Fruit fly (Drosophila melanogaster): ENCODE measurements around the gene CG14546.

CG14546 gene

dm6 chr3R:25880198-25880970 lies 42.0 kb downstream of the CG14546 start (continued):
- peak; percentile 43 to 54 for TF ChIP-seq Trl (optimal IDR thresholded peaks at IDR 0.05)
- no peak for TF ChIP-seq Trl (GFP tag; optimal IDR thresholded peaks at IDR 0.05)
- no peak for TF ChIP-seq Lim3 (GFP tag; IDR thresholded peaks at IDR 0.05)
- no peak for TF ChIP-seq Lhr (GFP tag; optimal IDR thresholded peaks at IDR 0.05)
- TF ChIP-seq CG32767 (GFP tag; IDR thresholded peaks at IDR 0.05) = peak; percentile 67; the same call in 1 of the 2 replicates
- no peak for TF ChIP-seq CG15696 (tag; optimal IDR thresholded peaks at IDR 0.05)
- peak; percentile 49 for TF ChIP-seq PHDP (tag; optimal IDR thresholded peaks at IDR 0.05)
- no peak for TF ChIP-seq Dll (GFP tag; IDR thresholded peaks at IDR 0.05; ENCODE audit: partially characterized antibody)
- TF ChIP-seq dm (GFP tag; optimal IDR thresholded peaks at IDR 0.05) = peak; percentile 33
- peak; percentile 63 for TF ChIP-seq nmo (GFP tag; optimal IDR thresholded peaks at IDR 0.05)
- TF ChIP-seq CG8290 (GFP tag; optimal IDR thresholded peaks at IDR 0.05) = no peak
- peak in 1 of 2 experiments; percentile 27 for TF ChIP-seq CG8290 (tag; optimal IDR thresholded peaks at IDR 0.05)
- TF ChIP-seq C15 (GFP tag; IDR thresholded peaks at IDR 0.05) = no peak
- TF ChIP-seq CG10979 (tag; optimal IDR thresholded peaks at IDR 0.05) = peak; percentile 70
- no peak for TF ChIP-seq ham (GFP tag; IDR thresholded peaks at IDR 0.05)
- TF ChIP-seq CG2120 (GFP tag; optimal IDR thresholded peaks at IDR 0.05) = peak; percentile 51
- TF ChIP-seq Atf6 (GFP tag; IDR thresholded peaks at IDR 0.05) = no peak; the same call in 1 of the 2 replicates
- TF ChIP-seq CG15269 (tag; optimal IDR thresholded peaks at IDR 0.05) = peak; percentile 59
- TF ChIP-seq CG4360 (GFP tag; IDR thresholded peaks at IDR 0.05) = peak; percentile 99
- no peak for TF ChIP-seq kah (GFP tag; optimal IDR thresholded peaks at IDR 0.05)
- TF ChIP-seq seq (GFP tag; IDR thresholded peaks at IDR 0.05) = no peak
- peak; percentile 51 for TF ChIP-seq CG6854 (GFP tag; optimal IDR thresholded peaks at IDR 0.05)
- TF ChIP-seq Hmx (GFP tag; optimal IDR thresholded peaks at IDR 0.05) = no peak
- no peak for TF ChIP-seq Mes4 (GFP tag; optimal IDR thresholded peaks at IDR 0.05)
- peak; percentile 27 for TF ChIP-seq caup (GFP tag; optimal IDR thresholded peaks at IDR 0.05; ENCODE audit: severe bottlenecking)
- TF ChIP-seq HmgD (GFP tag; optimal IDR thresholded peaks at IDR 0.05) = peak; percentile 16
- TF ChIP-seq Oli (tag; optimal IDR thresholded peaks at IDR 0.05) = peak; percentile 47
- peak; percentile 26; the same call in 1 of the 2 replicates for TF ChIP-seq Rfx (GFP tag; IDR thresholded peaks at IDR 0.05)
- peak; percentile 26 for TF ChIP-seq odd (GFP tag; optimal IDR thresholded peaks at IDR 0.05)
- TF ChIP-seq CG12744 (GFP tag; optimal IDR thresholded peaks at IDR 0.05) = no peak
- TF ChIP-seq Usf (GFP tag; optimal IDR thresholded peaks at IDR 0.05) = peak; percentile 4
- TF ChIP-seq CG30431 (GFP tag; optimal IDR thresholded peaks at IDR 0.05) = peak; percentile 11
- no peak for TF ChIP-seq CG12104 (GFP tag; optimal IDR thresholded peaks at IDR 0.05)
- peak; percentile 37 for TF ChIP-seq Nf-YB (GFP tag; optimal IDR thresholded peaks at IDR 0.05)
- TF ChIP-seq fd64A (GFP tag; optimal IDR thresholded peaks at IDR 0.05) = no peak
- peak; percentile 72 for TF ChIP-seq CoRest (tag; optimal IDR thresholded peaks at IDR 0.05)
- 0 out of 2 replicates have a peak, but pooled peaks have one; percentile 37 for TF ChIP-seq klu (GFP tag; IDR thresholded peaks at IDR 0.05)
- TF ChIP-seq vnd (GFP tag; IDR thresholded peaks at IDR 0.05; ENCODE audit: partially characterized antibody) = no peak
- peak; percentile 24 for TF ChIP-seq sug (tag; optimal IDR thresholded peaks at IDR 0.05)
- peak; percentile 39 for TF ChIP-seq Spps (tag; optimal IDR thresholded peaks at IDR 0.05)
- TF ChIP-seq Meics (GFP tag; optimal IDR thresholded peaks at IDR 0.05) = peak; percentile 43
- TF ChIP-seq Med (GFP tag) = peak; percentile 82
- TF ChIP-seq Drgx (GFP tag; IDR thresholded peaks at IDR 0.05) = no peak; the same call in none of the 2 replicates
- TF ChIP-seq gsb (GFP tag; IDR thresholded peaks at IDR 0.05) = no peak
- no peak for TF ChIP-seq pan (optimal IDR thresholded peaks at IDR 0.05)
- TF ChIP-seq pan (GFP tag; optimal IDR thresholded peaks at IDR 0.05 in 1 of 2, IDR thresholded peaks at IDR 0.05 in 1 of 2) = no peak
- TF ChIP-seq CG17829 (tag; optimal IDR thresholded peaks at IDR 0.05) = peak; percentile 65
- peak; percentile 9; the same call in 1 of the 3 replicates for TF ChIP-seq ken (GFP tag; IDR thresholded peaks at IDR 0.05)
- peak; percentile 3 for TF ChIP-seq az2 (GFP tag; optimal IDR thresholded peaks at IDR 0.05)
- TF ChIP-seq tin (GFP tag; optimal IDR thresholded peaks at IDR 0.05) = peak; percentile 53

Measured in whole organism, embryonic.